Worm (Caenorhabditis elegans): ENCODE measurements around the gene dhs-19.

The dhs-19 gene

ce11 chrV:11490382-11490781, at the start of gene dhs-19:
Gene dhs-19, minus strand, starts transcription at chrV:11490482.
- TF ChIP-seq ets-7 (tag; optimal IDR thresholded peaks at IDR 0.05) = no peak

- no peak for TF ChIP-seq aly-1 (tag; optimal IDR thresholded peaks at IDR 0.05)
- no peak for TF ChIP-seq flt-1 (GFP tag; IDR thresholded peaks at IDR 0.05)
- TF ChIP-seq hnd-1 (tag; optimal IDR thresholded peaks at IDR 0.05) = no peak
- no peak for TF ChIP-seq tbx-37 (GFP tag; conservative IDR thresholded peaks at IDR 0.05)
- no peak for TF ChIP-seq ets-7 (tag; optimal IDR thresholded peaks at IDR 0.05)
- no peak for TF ChIP-seq B0310.2 (tag; optimal IDR thresholded peaks at IDR 0.05)
- no peak for TF ChIP-seq sea-1 (GFP tag; conservative IDR thresholded peaks at IDR 0.05)
- TF ChIP-seq scrt-1 (GFP tag; IDR thresholded peaks at IDR 0.05) = no peak
- no peak for TF ChIP-seq ceh-36 (tag; optimal IDR thresholded peaks at IDR 0.05)
- TF ChIP-seq pes-1 (GFP tag; IDR thresholded peaks at IDR 0.05) = no peak
These were observed 49.2 kb upstream of the dhs-19 start for ce11 chrV:11539502-11539901.

ce11 chrV:11536667-11537066, 46.4 kb upstream of the dhs-19 start:
- TF ChIP-seq hnd-1 (tag; optimal IDR thresholded peaks at IDR 0.05) (no peak), ama-1 (optimal IDR thresholded peaks at IDR 0.05) (no peak), hmbx-1 (tag; optimal IDR thresholded peaks at IDR 0.05) (no peak), tbx-11 (GFP tag; IDR thresholded peaks at IDR 0.05) (no peak), hmg-4 (GFP tag; optimal IDR thresholded peaks at IDR 0.05) (no peak), ceh-13 (GFP tag; optimal IDR thresholded peaks at IDR 0.05) (no peak), F13C5.2 (tag; optimal IDR thresholded peaks at IDR 0.05) (no peak), ceh-36 (tag; optimal IDR thresholded peaks at IDR 0.05) (no peak), scrt-1 (GFP tag; IDR thresholded peaks at IDR 0.05) (no peak), ets-7 (tag; optimal IDR thresholded peaks at IDR 0.05) (no peak), tra-4 (tag; optimal IDR thresholded peaks at IDR 0.05) (no peak), pes-1 (GFP tag; IDR thresholded peaks at IDR 0.05) (no peak), B0310.2 (tag; optimal IDR thresholded peaks at IDR 0.05) (no peak), tbx-37 (GFP tag; conservative IDR thresholded peaks at IDR 0.05) (no peak), flt-1 (GFP tag; IDR thresholded peaks at IDR 0.05) (no peak), sea-1 (GFP tag; conservative IDR thresholded peaks at IDR 0.05) (no peak)

DNA sequence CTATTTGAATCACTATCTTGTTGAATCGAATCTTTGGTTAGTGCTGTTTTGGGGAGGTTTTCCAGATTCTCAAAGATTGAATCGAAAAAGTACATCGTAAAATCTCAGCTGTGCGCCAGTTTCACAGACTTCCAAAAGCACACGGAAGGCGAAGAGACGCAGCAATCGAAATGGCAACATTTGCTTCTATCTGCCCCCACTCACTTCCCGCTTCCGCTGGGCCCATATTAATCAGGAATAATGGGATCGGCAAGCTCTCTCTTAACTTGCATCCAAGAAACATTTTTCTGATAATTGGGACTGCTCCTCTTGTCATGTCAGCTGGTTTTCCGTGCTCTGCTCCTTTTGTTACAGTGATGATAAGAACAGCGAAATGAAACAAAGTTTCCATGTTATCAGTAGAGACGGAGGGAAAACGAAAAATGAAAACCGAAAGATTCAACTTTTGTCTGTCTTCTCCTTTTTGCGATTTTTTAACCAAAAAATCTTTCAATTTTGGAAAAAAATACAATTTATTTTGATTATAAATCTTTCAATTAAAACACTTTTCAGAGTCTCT, 45.3 kb upstream of the dhs-19 start:
- TF ChIP-seq flt-1 (GFP tag; IDR thresholded peaks at IDR 0.05) (no peak), tra-4 (tag; optimal IDR thresholded peaks at IDR 0.05) (no peak), ceh-13 (GFP tag; optimal IDR thresholded peaks at IDR 0.05) (no peak), pes-1 (GFP tag; IDR thresholded peaks at IDR 0.05) (no peak), hnd-1 (tag; optimal IDR thresholded peaks at IDR 0.05) (no peak), scrt-1 (GFP tag; IDR thresholded peaks at IDR 0.05) (no peak), ama-1 (optimal IDR thresholded peaks at IDR 0.05) (no peak), ets-7 (tag; optimal IDR thresholded peaks at IDR 0.05) (no peak), B0310.2 (tag; optimal IDR thresholded peaks at IDR 0.05) (no peak), tbx-37 (GFP tag; conservative IDR thresholded peaks at IDR 0.05) (no peak), hmbx-1 (tag; optimal IDR thresholded peaks at IDR 0.05) (no peak), sea-1 (GFP tag; conservative IDR thresholded peaks at IDR 0.05) (no peak), hmg-4 (GFP tag; optimal IDR thresholded peaks at IDR 0.05) (no peak), tbx-11 (GFP tag; IDR thresholded peaks at IDR 0.05) (no peak), aly-1 (tag; optimal IDR thresholded peaks at IDR 0.05) (no peak), ceh-36 (tag; optimal IDR thresholded peaks at IDR 0.05) (no peak), F13C5.2 (tag; optimal IDR thresholded peaks at IDR 0.05) (no peak)

ce11 chrV:11534495-11535189, 44.4 kb upstream of the dhs-19 start:
- no peak for TF ChIP-seq ceh-13 (GFP tag; optimal IDR thresholded peaks at IDR 0.05)
- no peak for TF ChIP-seq hmg-4 (GFP tag; optimal IDR thresholded peaks at IDR 0.05)
- TF ChIP-seq tra-4 (tag; optimal IDR thresholded peaks at IDR 0.05) = no peak
- no peak for TF ChIP-seq flt-1 (GFP tag; IDR thresholded peaks at IDR 0.05)
- TF ChIP-seq ceh-36 (tag; optimal IDR thresholded peaks at IDR 0.05) = no peak
- no peak for TF ChIP-seq B0310.2 (tag; optimal IDR thresholded peaks at IDR 0.05)
- TF ChIP-seq hmbx-1 (tag; optimal IDR thresholded peaks at IDR 0.05) = no peak
- no peak for TF ChIP-seq ets-7 (tag; optimal IDR thresholded peaks at IDR 0.05)
- no peak for TF ChIP-seq pes-1 (GFP tag; IDR thresholded peaks at IDR 0.05)
- TF ChIP-seq aly-1 (tag; optimal IDR thresholded peaks at IDR 0.05) = no peak
- TF ChIP-seq F13C5.2 (tag; optimal IDR thresholded peaks at IDR 0.05) = no peak
- no peak for TF ChIP-seq ama-1 (optimal IDR thresholded peaks at IDR 0.05)
- no peak for TF ChIP-seq sea-1 (GFP tag; conservative IDR thresholded peaks at IDR 0.05)
- no peak for TF ChIP-seq tbx-11 (GFP tag; IDR thresholded peaks at IDR 0.05)
- no peak for TF ChIP-seq scrt-1 (GFP tag; IDR thresholded peaks at IDR 0.05)
- no peak for TF ChIP-seq hnd-1 (tag; optimal IDR thresholded peaks at IDR 0.05)
- no peak for TF ChIP-seq tbx-37 (GFP tag; conservative IDR thresholded peaks at IDR 0.05)

DNA sequence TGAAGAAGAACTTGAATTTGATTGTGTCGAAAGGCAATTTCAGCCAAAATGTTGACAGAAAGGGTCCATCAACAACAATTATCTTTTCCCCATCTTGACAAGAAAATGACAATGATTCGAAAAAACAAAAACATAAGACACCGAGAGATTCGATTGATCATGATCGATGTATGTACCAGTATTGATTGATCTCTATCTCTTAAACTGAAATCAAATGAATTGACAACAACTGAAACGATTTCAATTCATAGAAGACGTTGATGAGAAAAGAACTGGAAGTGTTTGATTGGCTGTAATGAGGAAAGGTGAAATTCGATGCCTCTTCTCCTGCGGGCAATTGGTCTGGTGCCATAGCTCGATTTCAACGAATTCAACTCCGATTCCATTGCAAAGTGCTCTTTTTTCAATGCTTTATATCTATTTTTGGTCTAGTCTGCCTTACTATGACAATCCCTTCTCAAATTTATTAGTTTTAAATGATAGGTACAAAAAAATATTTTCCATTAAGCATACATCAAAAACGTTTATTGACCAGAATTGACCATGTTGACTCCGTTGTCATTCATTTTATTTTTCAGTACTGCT, 43.2 kb upstream of the dhs-19 start:
- no peak for TF ChIP-seq ceh-36 (tag; optimal IDR thresholded peaks at IDR 0.05)
- no peak for TF ChIP-seq hnd-1 (tag; optimal IDR thresholded peaks at IDR 0.05)
- no peak for TF ChIP-seq hmbx-1 (tag; optimal IDR thresholded peaks at IDR 0.05)
- no peak for TF ChIP-seq F13C5.2 (tag; optimal IDR thresholded peaks at IDR 0.05)

ce11 chrV:11532964-11533363, 42.7 kb upstream of the dhs-19 start:
- TF ChIP-seq F13C5.2 (tag; optimal IDR thresholded peaks at IDR 0.05) (no peak), B0310.2 (tag; optimal IDR thresholded peaks at IDR 0.05) (no peak), tra-4 (tag; optimal IDR thresholded peaks at IDR 0.05) (no peak), hmg-4 (GFP tag; optimal IDR thresholded peaks at IDR 0.05) (no peak), scrt-1 (GFP tag; IDR thresholded peaks at IDR 0.05) (no peak), sea-1 (GFP tag; conservative IDR thresholded peaks at IDR 0.05) (no peak)

Measured in whole organism, early embryonic.